Fruit fly (Drosophila melanogaster): ENCODE measurements around the gene CG3505.

Gene CG3505

dm6 chr3R:14707703-14708643 lies 50.7 kb downstream of the CG3505 start:
- TF ChIP-seq CG7101 (tag; optimal IDR thresholded peaks at IDR 0.05) (no peak), Hr96 (GFP tag; optimal IDR thresholded peaks at IDR 0.05) (no peak), bab1 (GFP tag; optimal IDR thresholded peaks at IDR 0.05) (no peak), toe (GFP tag; optimal IDR thresholded peaks at IDR 0.05) (no peak), CG11617 (GFP tag; optimal IDR thresholded peaks at IDR 0.05) (no peak), CG33017 (tag; optimal IDR thresholded peaks at IDR 0.05) (no peak), Mnt (GFP tag; optimal IDR thresholded peaks at IDR 0.05) (no peak), Crg-1 (GFP tag; optimal IDR thresholded peaks at IDR 0.05) (no peak), CG1620 (GFP tag; optimal IDR thresholded peaks at IDR 0.05) (no peak), kay (GFP tag; ENCODE audit: borderline replicate concordance) (no peak), tj (GFP tag; optimal IDR thresholded peaks at IDR 0.05) (no peak), ovo (GFP tag; optimal IDR thresholded peaks at IDR 0.05) (no peak), Clk (GFP tag; optimal IDR thresholded peaks at IDR 0.05) (no peak), CG5204 (GFP tag; optimal IDR thresholded peaks at IDR 0.05) (no peak), pad (GFP tag; optimal IDR thresholded peaks at IDR 0.05) (no peak), CG14711 (tag; optimal IDR thresholded peaks at IDR 0.05) (no peak), CG12768 (GFP tag; optimal IDR thresholded peaks at IDR 0.05) (no peak)

Data from whole organism, adult.